Worm (Caenorhabditis elegans) whole organism, midembryonic: ENCODE results near the gene srb-18.

Experiments
- T22C8.4 ChIP-seq: fragments of 200-800 bp; sonication (Bioruptor generic); IDR thresholded peaks from 2 replicates; pipeline ENCODE4 v1.3.6; 2022; ENCODE audit warnings: missing genetic modification characterization, missing compliant biosample characterization
- cog-1 ChIP-seq: sonication (generic microtip); optimal IDR thresholded peaks from 2 replicates; lab custom pipeline; 2016; ENCODE audit warnings: missing genetic modification characterization, missing compliant biosample characterization
- flt-1 ChIP-seq: fragments of 200-800 bp; sonication (Bioruptor generic); IDR thresholded peaks from 2 replicates; pipeline ENCODE4 v1.3.6; 2022; ENCODE audit warnings: missing genetic modification characterization, missing compliant biosample characterization
- klf-2 ChIP-seq: fragments of 200-800 bp; sonication (Bioruptor generic); conservative IDR thresholded peaks from 2 replicates; pipeline ENCODE4 v1.3.6; 2022; ENCODE audit warnings: missing genetic modification reagents, missing genetic modification characterization, missing compliant biosample characterization
- med-1 ChIP-seq: sonication (generic microtip); optimal IDR thresholded peaks from 2 replicates; lab custom pipeline; 2017; ENCODE audit warnings: missing genetic modification characterization, mild to moderate bottlenecking, missing compliant biosample characterization, antibody characterized with exemption, missing genetic modification reagents; ENCODE audit not compliant: insufficient read depth
- ref-1 ChIP-seq: fragments of 200-800 bp; sonication (Bioruptor generic); conservative IDR thresholded peaks from 2 replicates; pipeline ENCODE4 v1.3.6; 2022; ENCODE audit warnings: missing genetic modification reagents, missing genetic modification characterization, missing compliant biosample characterization
- tab-1 ChIP-seq: fragments of 200-800 bp; sonication (Bioruptor generic); IDR thresholded peaks from 2 replicates; pipeline ENCODE4 v1.3.6; 2022; ENCODE audit warnings: missing genetic modification characterization, missing compliant biosample characterization
- ztf-23 ChIP-seq: fragments of 200-800 bp; sonication (Bioruptor generic); IDR thresholded peaks from 2 replicates; pipeline ENCODE4 v1.3.6; 2022; ENCODE audit warnings: missing genetic modification reagents, missing genetic modification characterization, missing compliant biosample characterization
- ztf-29 ChIP-seq: fragments of 200-800 bp; sonication (Bioruptor generic); IDR thresholded peaks from 2 replicates; pipeline ENCODE4 v1.3.6; 2022; ENCODE audit warnings: missing genetic modification reagents, missing genetic modification characterization, missing compliant biosample characterization

The srb-18 gene

ce11 chrV:7521304-7521703 is 6.3 kb downstream of the srb-18 start:
- TF ChIP-seq flt-1 (GFP tag; lab: Robert Waterston, UW): no peak
- no peak for TF ChIP-seq med-1 (GFP tag; lab: Kevin White, UChicago)
- no peak for TF ChIP-seq cog-1 (tag; lab: Kevin White, UChicago)
- no peak for TF ChIP-seq T22C8.4
- TF ChIP-seq ztf-29 (GFP tag; lab: Robert Waterston, UW): no peak
- no peak for TF ChIP-seq ztf-23 (GFP tag; lab: Robert Waterston, UW)
- TF ChIP-seq tab-1 (GFP tag; lab: Robert Waterston, UW): no peak
- TF ChIP-seq ref-1: no peak
- no peak for TF ChIP-seq klf-2 (GFP tag; lab: Robert Waterston, UW)

- no peak for TF ChIP-seq cog-1 (tag; lab: Kevin White, UChicago)
- no peak for TF ChIP-seq klf-2 (GFP tag; lab: Robert Waterston, UW)
- TF ChIP-seq T22C8.4: no peak
- TF ChIP-seq ref-1: no peak
- TF ChIP-seq ztf-29 (GFP tag; lab: Robert Waterston, UW): no peak
- TF ChIP-seq tab-1 (GFP tag; lab: Robert Waterston, UW): no peak
- TF ChIP-seq flt-1 (GFP tag; lab: Robert Waterston, UW): no peak
- no peak for TF ChIP-seq med-1 (GFP tag; lab: Kevin White, UChicago)
- TF ChIP-seq ztf-23 (GFP tag; lab: Robert Waterston, UW): no peak
These were observed 7.2 kb downstream of the srb-18 start, which contains the start of gene C54F6.15 for ce11 chrV:7522279-7522678. C54F6.15 (minus strand) TSS chrV:7522379.

- TF ChIP-seq klf-2 (GFP tag; lab: Robert Waterston, UW): no peak
- TF ChIP-seq ref-1: no peak
- no peak for TF ChIP-seq flt-1 (GFP tag; lab: Robert Waterston, UW)
- TF ChIP-seq med-1 (GFP tag; lab: Kevin White, UChicago): no peak
These were observed 8.4 kb downstream of the srb-18 start, which contains the start of gene C54F6.6 for ce11 chrV:7523392-7523791. C54F6.6 (plus strand) TSS chrV:7523692.

- TF ChIP-seq klf-2 (GFP tag; lab: Robert Waterston, UW) (no peak), ztf-23 (GFP tag; lab: Robert Waterston, UW) (no peak), ref-1 (no peak), med-1 (GFP tag; lab: Kevin White, UChicago) (no peak), T22C8.4 (no peak)
These were observed 9.4 kb downstream of the srb-18 start, which contains the start of gene C54F6.20 for ce11 chrV:7524447-7524846. C54F6.20 (plus strand) TSS chrV:7524747.

- TF ChIP-seq klf-2 (GFP tag; lab: Robert Waterston, UW) (no peak), ztf-23 (GFP tag; lab: Robert Waterston, UW) (no peak), ref-1 (no peak)
These were observed 10.7 kb downstream of the srb-18 start, which contains the start of gene C54F6.18 for ce11 chrV:7525695-7526094. C54F6.18 (plus strand) TSS chrV:7525995.

- no peak for TF ChIP-seq ztf-29 (GFP tag; lab: Robert Waterston, UW)
- no peak for TF ChIP-seq T22C8.4
- TF ChIP-seq flt-1 (GFP tag; lab: Robert Waterston, UW): no peak
- TF ChIP-seq tab-1 (GFP tag; lab: Robert Waterston, UW): no peak
- TF ChIP-seq med-1 (GFP tag; lab: Kevin White, UChicago): no peak
- no peak for TF ChIP-seq cog-1 (tag; lab: Kevin White, UChicago)
- no peak for TF ChIP-seq ztf-23 (GFP tag; lab: Robert Waterston, UW)
- TF ChIP-seq ref-1: no peak
- no peak for TF ChIP-seq klf-2 (GFP tag; lab: Robert Waterston, UW)
These were observed 12.1 kb downstream of the srb-18 start, which contains the start of gene C54F6.17 for ce11 chrV:7527153-7527552. C54F6.17 (plus strand) TSS chrV:7527453.

ce11 chrV:7528816-7529215 is 13.8 kb downstream of the srb-18 start, which contains the start of gene C54F6.5:
C54F6.5 (plus strand) TSS chrV:7529116.
- TF ChIP-seq cog-1 (tag; lab: Kevin White, UChicago): no peak
- no peak for TF ChIP-seq med-1 (GFP tag; lab: Kevin White, UChicago)
- no peak for TF ChIP-seq ztf-29 (GFP tag; lab: Robert Waterston, UW)
- no peak for TF ChIP-seq T22C8.4
- no peak for TF ChIP-seq tab-1 (GFP tag; lab: Robert Waterston, UW)
- no peak for TF ChIP-seq klf-2 (GFP tag; lab: Robert Waterston, UW)
- TF ChIP-seq ztf-23 (GFP tag; lab: Robert Waterston, UW): no peak
- TF ChIP-seq ref-1: no peak
- TF ChIP-seq flt-1 (GFP tag; lab: Robert Waterston, UW): no peak

ce11 chrV:7529840-7530239 is 14.8 kb downstream of the srb-18 start, which contains the start of gene swt-2:
swt-2 (plus strand) TSS chrV:7530140.
- no peak for TF ChIP-seq ztf-23 (GFP tag; lab: Robert Waterston, UW)
- no peak for TF ChIP-seq tab-1 (GFP tag; lab: Robert Waterston, UW)
- TF ChIP-seq flt-1 (GFP tag; lab: Robert Waterston, UW): no peak
- TF ChIP-seq klf-2 (GFP tag; lab: Robert Waterston, UW): no peak
- TF ChIP-seq ztf-29 (GFP tag; lab: Robert Waterston, UW): no peak
- no peak for TF ChIP-seq cog-1 (tag; lab: Kevin White, UChicago)
- TF ChIP-seq T22C8.4: no peak
- TF ChIP-seq ref-1: no peak
- no peak for TF ChIP-seq med-1 (GFP tag; lab: Kevin White, UChicago)

ce11 chrV:7532947-7533346 is 17.9 kb downstream of the srb-18 start, which contains the start of gene C54F6.3:
C54F6.3 (plus strand) TSS chrV:7533247.
- TF ChIP-seq ztf-23 (GFP tag; lab: Robert Waterston, UW) (no peak), ref-1 (no peak), T22C8.4 (no peak), tab-1 (GFP tag; lab: Robert Waterston, UW) (no peak), med-1 (GFP tag; lab: Kevin White, UChicago) (no peak), klf-2 (GFP tag; lab: Robert Waterston, UW) (no peak), cog-1 (tag; lab: Kevin White, UChicago) (no peak), flt-1 (GFP tag; lab: Robert Waterston, UW) (no peak), ztf-29 (GFP tag; lab: Robert Waterston, UW) (no peak)

- TF ChIP-seq med-1 (GFP tag; lab: Kevin White, UChicago): no peak
- no peak for TF ChIP-seq cog-1 (tag; lab: Kevin White, UChicago)
- TF ChIP-seq ztf-29 (GFP tag; lab: Robert Waterston, UW): no peak
- no peak for TF ChIP-seq klf-2 (GFP tag; lab: Robert Waterston, UW)
- no peak for TF ChIP-seq T22C8.4
- TF ChIP-seq ref-1: no peak
- no peak for TF ChIP-seq ztf-23 (GFP tag; lab: Robert Waterston, UW)
- TF ChIP-seq tab-1 (GFP tag; lab: Robert Waterston, UW): no peak
- TF ChIP-seq flt-1 (GFP tag; lab: Robert Waterston, UW): no peak
These were observed 23.0 kb downstream of the srb-18 start, which contains the start of gene C54F6.12 for ce11 chrV:7538018-7538417. C54F6.12 (minus strand) TSS chrV:7538118.
